Worm (Caenorhabditis elegans) whole organism, late embryonic: Measurements from ENCODE around the gene T27D12.1.

Source experiments
- ama-1 ChIP-seq: fragments of 150-350 bp; optimal IDR thresholded peaks from 2 replicates; lab custom pipeline; 2014
- elt-2 ChIP-seq: sonication (generic microtip); optimal IDR thresholded peaks from 2 replicates; lab custom pipeline; 2016; ENCODE audit warnings: missing genetic modification reagents, missing genetic modification characterization, missing compliant biosample characterization
- madf-2 ChIP-seq: sonication (generic microtip); optimal IDR thresholded peaks from 2 replicates; lab custom pipeline; 2017; ENCODE audit warnings: missing genetic modification characterization, missing compliant biosample characterization
- mec-3 ChIP-seq: sonication (generic microtip); optimal IDR thresholded peaks from 2 replicates; lab custom pipeline; 2016; ENCODE audit warnings: borderline replicate concordance, missing genetic modification characterization, missing compliant biosample characterization
- ttx-3 ChIP-seq: sonication (generic microtip); optimal IDR thresholded peaks from 2 replicates; lab custom pipeline; 2016; ENCODE audit warnings: missing genetic modification reagents, missing genetic modification characterization, missing compliant biosample characterization

DNA sequence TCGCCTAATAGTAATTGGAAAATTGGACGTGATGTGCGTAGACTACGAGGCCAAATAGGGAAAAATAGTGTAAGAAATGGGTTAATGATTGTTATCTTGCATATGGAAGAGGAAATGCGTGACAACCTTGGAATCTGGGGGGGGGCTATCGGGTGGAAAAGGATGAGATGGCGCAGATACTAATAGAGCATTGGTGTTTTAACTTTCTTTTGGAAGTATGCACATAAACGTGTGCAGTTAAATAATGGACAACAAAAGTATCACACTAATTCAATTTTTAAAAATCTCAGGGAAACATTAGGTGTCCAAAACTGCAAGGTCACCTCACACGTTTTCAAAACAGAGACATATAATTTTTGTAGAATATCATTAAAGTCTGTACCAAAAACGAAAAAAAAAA, 22.6 kb upstream of the T27D12.1 start, which contains the start of gene Y6D1A.2:
- TF ChIP-seq elt-2 (no peak), ttx-3 (tag; lab: Kevin White, UChicago) (no peak), madf-2 (tag; lab: Kevin White, UChicago) (no peak), ama-1 (lab: Kevin White, UChicago) (no peak), mec-3 (tag; lab: Kevin White, UChicago) (no peak)
